Worm (Caenorhabditis elegans): ENCODE data around the gene exl-1.

DNA sequence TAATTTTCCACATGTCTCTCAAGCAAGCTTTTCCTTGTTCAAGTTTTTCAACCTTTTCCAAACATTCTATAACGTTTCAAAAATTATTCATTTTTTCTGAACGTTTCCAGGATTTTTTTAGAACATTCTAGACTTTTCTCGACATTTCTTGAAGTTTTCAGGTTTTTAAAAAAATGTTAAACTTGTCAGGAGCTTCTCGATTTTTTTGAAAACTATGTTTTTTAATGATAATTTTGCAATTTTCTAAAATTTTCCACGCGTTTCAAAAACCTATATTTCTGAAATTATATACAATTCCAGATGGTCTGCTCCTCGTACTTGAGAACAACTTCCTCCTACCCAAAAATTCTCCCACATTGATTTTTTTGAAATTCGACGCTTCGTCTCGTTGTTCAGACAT is 42.1 kb upstream of the exl-1 start, which contains the start of gene dmsr-6:
- TF ChIP-seq mml-1 (tag; optimal IDR thresholded peaks at IDR 0.05) (no peak), fkh-10 (GFP tag; optimal IDR thresholded peaks at IDR 0.05) (no peak), unc-62 (GFP tag; optimal IDR thresholded peaks at IDR 0.05) (no peak), hmg-11 (tag; optimal IDR thresholded peaks at IDR 0.05) (no peak), elt-3 (tag; optimal IDR thresholded peaks at IDR 0.05) (no peak), pqm-1 (tag; optimal IDR thresholded peaks at IDR 0.05) (no peak), nhr-28 (tag; optimal IDR thresholded peaks at IDR 0.05) (no peak), unc-39 (tag; optimal IDR thresholded peaks at IDR 0.05) (no peak), pha-4 (tag; optimal IDR thresholded peaks at IDR 0.05) (no peak), R02D3.7 (tag; optimal IDR thresholded peaks at IDR 0.05) (no peak), nhr-237 (tag; optimal IDR thresholded peaks at IDR 0.05) (no peak), aly-2 (tag; optimal IDR thresholded peaks at IDR 0.05) (no peak), ztf-11 (tag; optimal IDR thresholded peaks at IDR 0.05) (no peak), lin-39 (tag; optimal IDR thresholded peaks at IDR 0.05) (no peak)
